Worm (Caenorhabditis elegans) whole organism, midembryonic: ENCODE data around the gene acr-2.

Source experiments
- T22C8.4 ChIP-seq: fragments of 200-800 bp; sonication (Bioruptor generic); IDR thresholded peaks from 2 replicates; pipeline ENCODE4 v1.3.6; 2022; ENCODE audit warnings: missing genetic modification characterization, missing compliant biosample characterization
- cog-1 ChIP-seq: sonication (generic microtip); optimal IDR thresholded peaks from 2 replicates; lab custom pipeline; 2016; ENCODE audit warnings: missing genetic modification characterization, missing compliant biosample characterization
- flt-1 ChIP-seq: fragments of 200-800 bp; sonication (Bioruptor generic); IDR thresholded peaks from 2 replicates; pipeline ENCODE4 v1.3.6; 2022; ENCODE audit warnings: missing genetic modification characterization, missing compliant biosample characterization
- tab-1 ChIP-seq: fragments of 200-800 bp; sonication (Bioruptor generic); IDR thresholded peaks from 2 replicates; pipeline ENCODE4 v1.3.6; 2022; ENCODE audit warnings: missing genetic modification characterization, missing compliant biosample characterization
- ztf-29 ChIP-seq: fragments of 200-800 bp; sonication (Bioruptor generic); IDR thresholded peaks from 2 replicates; pipeline ENCODE4 v1.3.6; 2022; ENCODE audit warnings: missing genetic modification reagents, missing genetic modification characterization, missing compliant biosample characterization

DNA sequence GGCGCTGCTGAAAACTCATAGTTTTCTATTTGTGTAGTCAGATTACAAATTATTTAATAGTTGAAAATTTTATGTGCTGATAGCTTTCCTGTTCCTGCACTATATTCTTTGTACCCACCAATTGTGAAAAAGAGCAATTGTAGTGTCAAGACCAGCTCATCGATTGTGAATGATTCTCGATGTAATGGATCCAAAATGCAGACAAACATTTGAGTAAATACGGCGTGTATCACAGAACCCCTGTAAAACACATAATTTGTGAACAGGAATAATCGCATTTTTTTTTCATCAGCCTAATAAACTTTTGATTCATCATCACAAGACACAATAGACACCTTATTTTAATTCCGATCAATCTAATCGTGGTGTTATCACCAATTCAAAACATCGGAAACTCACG lies 40.1 kb upstream of the acr-2 start:
- TF ChIP-seq cog-1 (no peak), T22C8.4 (GFP tag; lab: Robert Waterston, UW) (no peak), tab-1 (GFP tag; lab: Robert Waterston, UW) (no peak), flt-1 (no peak), ztf-29 (no peak)
